Fruit fly (Drosophila melanogaster): ENCODE results near the gene Atg8b.

Atg8b gene

dm6 chr3R:17679368-17679997, 45.4 kb downstream of the Atg8b start (continued):
- TF ChIP-seq CG8119 (GFP tag; IDR thresholded peaks at IDR 0.05) (peak; percentile 91), spab (GFP tag; optimal IDR thresholded peaks at IDR 0.05) (peak; percentile 80), CG15336 (GFP tag; IDR thresholded peaks at IDR 0.05) (peak; percentile 90), CG3919 (GFP tag; optimal IDR thresholded peaks at IDR 0.05) (peak; percentile 90), Ets21C (GFP tag; optimal IDR thresholded peaks at IDR 0.05) (peak; percentile 78), CG16779 (tag; optimal IDR thresholded peaks at IDR 0.05) (peak; percentile 33), CG34406 (GFP tag; optimal IDR thresholded peaks at IDR 0.05) (peak; percentile 88), CG6808 (GFP tag; optimal IDR thresholded peaks at IDR 0.05) (peak; percentile 85), Eip78C (GFP tag) (peak; percentile 97), CG6276 (GFP tag; optimal IDR thresholded peaks at IDR 0.05) (no peak), topi (GFP tag; optimal IDR thresholded peaks at IDR 0.05) (peak; percentile 92), fd59A (GFP tag; optimal IDR thresholded peaks at IDR 0.05) (peak; percentile 77), ss (GFP tag; optimal IDR thresholded peaks at IDR 0.05) (peak; percentile 68 to 80), CG11902 (GFP tag; optimal IDR thresholded peaks at IDR 0.05) (peak; percentile 55), CG8632 (GFP tag; optimal IDR thresholded peaks at IDR 0.05) (peak; percentile 83), CG4318 (GFP tag; optimal IDR thresholded peaks at IDR 0.05) (no peak), Ets96B (tag; optimal IDR thresholded peaks at IDR 0.05) (peak; percentile 80), fkh (GFP tag; optimal IDR thresholded peaks at IDR 0.05) (no peak)

DNA sequence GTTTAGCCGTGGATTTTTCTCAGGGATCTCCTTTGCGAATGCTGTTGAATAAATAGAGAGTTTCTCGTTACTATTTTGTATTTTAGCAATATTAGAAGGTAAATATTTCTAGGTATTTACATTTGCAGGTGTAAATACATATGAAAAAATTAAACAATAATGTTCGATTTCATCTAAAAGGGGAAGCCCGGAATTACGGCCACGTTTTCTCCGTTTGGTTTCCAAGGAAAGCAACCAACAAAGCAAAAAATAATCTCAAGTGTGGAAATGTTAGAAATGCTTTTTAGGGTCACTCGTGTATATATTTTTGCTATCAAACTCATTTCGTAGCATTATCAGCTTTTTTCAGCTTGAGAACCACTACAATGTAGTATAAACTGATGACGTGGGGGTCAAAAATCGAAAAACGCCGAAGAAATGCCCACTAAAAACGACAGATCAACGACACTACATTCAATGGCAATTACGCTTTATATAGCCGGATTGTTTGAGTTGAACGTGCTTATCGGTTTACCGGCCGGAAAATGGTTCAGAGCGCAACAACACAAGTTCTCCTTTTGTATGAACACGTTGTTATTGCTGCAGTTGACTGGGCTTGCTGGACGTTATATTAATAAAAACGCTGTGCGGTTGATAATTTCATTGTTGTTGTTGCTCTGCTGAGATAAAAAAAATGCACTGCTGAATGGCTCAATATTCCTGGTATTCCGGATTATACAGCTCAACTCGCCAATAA, 46.6 kb downstream of the Atg8b start:
- TF ChIP-seq Met (GFP tag; optimal IDR thresholded peaks at IDR 0.05) (no peak), achi (GFP tag; optimal IDR thresholded peaks at IDR 0.05) (no peak), spab (GFP tag; optimal IDR thresholded peaks at IDR 0.05) (no peak), CG11294 (GFP tag; IDR thresholded peaks at IDR 0.05) (no peak), CG31627 (GFP tag; optimal IDR thresholded peaks at IDR 0.05) (no peak), CG11902 (GFP tag; optimal IDR thresholded peaks at IDR 0.05) (no peak), CG6808 (GFP tag; optimal IDR thresholded peaks at IDR 0.05) (no peak), fd85E (GFP tag; optimal IDR thresholded peaks at IDR 0.05) (no peak), Lpt (GFP tag; optimal IDR thresholded peaks at IDR 0.05) (no peak), Sox14 (GFP tag; optimal IDR thresholded peaks at IDR 0.05) (no peak), cyc (GFP tag; optimal IDR thresholded peaks at IDR 0.05) (no peak), CG7368 (GFP tag; optimal IDR thresholded peaks at IDR 0.05) (no peak), OdsH (GFP tag; optimal IDR thresholded peaks at IDR 0.05) (no peak), dsx (GFP tag; optimal IDR thresholded peaks at IDR 0.05; ENCODE audit: poor library complexity, severe bottlenecking) (peak; percentile 49), CG10669 (GFP tag; optimal IDR thresholded peaks at IDR 0.05) (no peak), CG6854 (GFP tag; optimal IDR thresholded peaks at IDR 0.05) (no peak), Eip78C (GFP tag) (no peak), CG8632 (GFP tag; optimal IDR thresholded peaks at IDR 0.05) (no peak), svp (GFP tag) (peak; percentile 86), vri (GFP tag; optimal IDR thresholded peaks at IDR 0.05) (peak; percentile 44), topi (GFP tag; optimal IDR thresholded peaks at IDR 0.05) (no peak)
